Worm (Caenorhabditis elegans) whole organism, L1 larva: ENCODE measurements around the gene hcp-1.
A peak's percentile ranks its signal among the peaks of the same experiment; 100 is the strongest.

Experiments
- C16A3.4 ChIP-seq: fragments of 150-350 bp; optimal IDR thresholded peaks from 2 replicates; lab custom pipeline; 2014; ENCODE audit warnings: missing biosample characterization, missing genetic modification characterization
- F16B12.6 ChIP-seq: fragments of 150-350 bp; optimal IDR thresholded peaks from 2 replicates; lab custom pipeline; 2014; ENCODE audit warnings: missing biosample characterization, missing genetic modification characterization
- blmp-1 ChIP-seq: fragments of 150-350 bp; optimal IDR thresholded peaks from 2 replicates; lab custom pipeline; 2014; ENCODE audit warnings: missing biosample characterization, missing genetic modification characterization
- ceh-63 ChIP-seq: fragments of 200-800 bp; sonication (Bioruptor generic); optimal IDR thresholded peaks from 2 replicates; lab custom pipeline; 2018; ENCODE audit warnings: mild to moderate bottlenecking, missing genetic modification characterization, missing compliant biosample characterization
- ceh-8 ChIP-seq: fragments of 200-800 bp; sonication (Bioruptor generic); optimal IDR thresholded peaks from 2 replicates; lab custom pipeline; 2018; ENCODE audit warnings: mild to moderate bottlenecking, missing genetic modification characterization, moderate library complexity, missing compliant biosample characterization
- ceh-90 ChIP-seq: sonication (generic microtip); optimal IDR thresholded peaks from 2 replicates; lab custom pipeline; 2016; ENCODE audit warnings: missing genetic modification characterization, missing compliant biosample characterization
- dpl-1 ChIP-seq, 3 experiments: fragments of 150-350 bp in 2 of 3; sonication (generic microtip) in 1 of 3; optimal IDR thresholded peaks; 2 replicates each; lab custom pipeline; 2014 to 2017; ENCODE audit warnings: missing biosample characterization in 3 of 3, missing genetic modification characterization in 3 of 3, missing genetic modification reagents in 3 of 3
- efl-1 ChIP-seq, 4 experiments: fragments of 150-350 bp; optimal IDR thresholded peaks in 3 of 4; peaks in 1 of 4; 1 replicate in 1 of 4; 2 replicates in 3 of 4; lab custom pipeline; 2014; ENCODE audit warnings: missing biosample characterization in 2 of 4, missing genetic modification characterization in 2 of 4, missing genetic modification reagents in 2 of 4
- egl-13 ChIP-seq: sonication (generic microtip); optimal IDR thresholded peaks from 2 replicates; lab custom pipeline; 2016; ENCODE audit warnings: missing genotype, missing genetic modification reagents, missing genetic modification characterization, missing compliant biosample characterization
- ets-5 ChIP-seq: fragments of 200-800 bp; sonication (Bioruptor generic); IDR thresholded peaks from 2 replicates; pipeline ENCODE4 v1.3.6; 2022; ENCODE audit warnings: missing genetic modification characterization, missing compliant biosample characterization
- fos-1 ChIP-seq: fragments of 150-350 bp; optimal IDR thresholded peaks from 2 replicates; lab custom pipeline; 2014; ENCODE audit warnings: missing biosample characterization, missing genetic modification characterization
- grh-1 ChIP-seq: fragments of 200-800 bp; sonication (Bioruptor generic); IDR thresholded peaks from 2 replicates; pipeline ENCODE4 v1.3.6; 2022; ENCODE audit warnings: missing genetic modification reagents, missing genetic modification characterization, missing compliant biosample characterization
- hlh-17 ChIP-seq: fragments of 200-800 bp; sonication (Bioruptor generic); optimal IDR thresholded peaks from 2 replicates; lab custom pipeline; 2018; ENCODE audit warnings: missing genetic modification characterization, mild to moderate bottlenecking, missing compliant biosample characterization, moderate library complexity, borderline replicate concordance
- isw-1 ChIP-seq: fragments of 200-800 bp; sonication (Bioruptor generic); IDR thresholded peaks from 2 replicates; pipeline ENCODE4 v1.3.6; 2022; ENCODE audit warnings: missing genetic modification characterization, missing compliant biosample characterization
- lin-14 ChIP-seq: fragments of 200-800 bp; sonication (Bioruptor generic); optimal IDR thresholded peaks from 2 replicates; lab custom pipeline; 2018; ENCODE audit warnings: mild to moderate bottlenecking, missing genetic modification characterization, moderate library complexity, missing compliant biosample characterization
- lin-15B ChIP-seq: fragments of 150-350 bp; sonication (generic microtip); optimal IDR thresholded peaks from 3 replicates; lab custom pipeline; 2014; ENCODE audit warnings: missing biosample characterization, missing genetic modification characterization
- lin-35 ChIP-seq, 2 experiments: fragments of 150-350 bp; optimal IDR thresholded peaks; 2 replicates each; lab custom pipeline; 2014; ENCODE audit warnings: missing biosample characterization in 2 of 2, missing genetic modification characterization in 2 of 2, missing genetic modification reagents in 2 of 2
- lsy-2 ChIP-seq, 2 experiments: fragments of 150-350 bp; optimal IDR thresholded peaks; 2 replicates each; lab custom pipeline; 2014; ENCODE audit warnings: missing biosample characterization in 2 of 2, missing genetic modification characterization in 2 of 2
- mep-1 ChIP-seq: fragments of 150-350 bp; optimal IDR thresholded peaks from 2 replicates; lab custom pipeline; 2014; ENCODE audit warnings: missing biosample characterization, missing genetic modification characterization
- nhr-20 ChIP-seq: sonication (generic microtip); optimal IDR thresholded peaks from 2 replicates; lab custom pipeline; 2016; ENCODE audit warnings: mild to moderate bottlenecking, missing genetic modification characterization, missing compliant biosample characterization
- nhr-71 ChIP-seq: sonication (generic microtip); optimal IDR thresholded peaks from 2 replicates; lab custom pipeline; 2016; ENCODE audit warnings: mild to moderate bottlenecking, missing genetic modification characterization, moderate library complexity, missing compliant biosample characterization
- nhr-90 ChIP-seq: sonication (generic microtip); optimal IDR thresholded peaks from 2 replicates; lab custom pipeline; 2016; ENCODE audit warnings: mild to moderate bottlenecking, missing genetic modification characterization, missing compliant biosample characterization; ENCODE audit not compliant: poor library complexity
- pag-3 ChIP-seq: sonication (generic microtip); optimal IDR thresholded peaks from 2 replicates; lab custom pipeline; 2017; ENCODE audit warnings: missing genetic modification characterization, mild to moderate bottlenecking, missing compliant biosample characterization, antibody characterized with exemption, borderline replicate concordance; ENCODE audit not compliant: insufficient read depth
- rnt-1 ChIP-seq: sonication (generic microtip); optimal IDR thresholded peaks from 2 replicates; lab custom pipeline; 2016; ENCODE audit warnings: mild to moderate bottlenecking, missing genetic modification characterization, moderate library complexity, missing compliant biosample characterization
- snu-23 ChIP-seq: sonication (generic microtip); optimal IDR thresholded peaks from 2 replicates; lab custom pipeline; 2016; ENCODE audit warnings: missing genetic modification characterization, missing compliant biosample characterization
- swsn-7 ChIP-seq: sonication (generic microtip); optimal IDR thresholded peaks from 2 replicates; lab custom pipeline; 2016; ENCODE audit warnings: missing genetic modification characterization, missing compliant biosample characterization
- unc-130 ChIP-seq: fragments of 150-350 bp; optimal IDR thresholded peaks from 2 replicates; lab custom pipeline; 2017; ENCODE audit warnings: missing biosample characterization, missing genetic modification characterization, inconsistent platforms
- unc-86 ChIP-seq: sonication (generic microtip); optimal IDR thresholded peaks from 2 replicates; lab custom pipeline; 2016; ENCODE audit warnings: missing genetic modification characterization, missing compliant biosample characterization
- xbp-1 ChIP-seq: sonication (generic microtip); optimal IDR thresholded peaks from 2 replicates; lab custom pipeline; 2016; ENCODE audit warnings: missing genetic modification characterization, missing compliant biosample characterization
- ztf-11 ChIP-seq, 2 experiments: sonication (generic microtip); optimal IDR thresholded peaks; 2 replicates each; lab custom pipeline; 2016 to 2017; ENCODE audit warnings: missing genetic modification characterization in 2 of 2, missing biosample characterization in 1 of 2, missing compliant biosample characterization in 1 of 2

Gene hcp-1

ce11 chrV:6593700-6594244 is at the start of gene hcp-1:
Gene hcp-1, plus strand, starts transcription at chrV:6594194.
- TF ChIP-seq mep-1 (peak; percentile 57), unc-86 (tag; lab: Kevin White, UChicago) (no peak), pag-3 (tag; lab: Kevin White, UChicago) (no peak), hlh-17 (GFP tag; lab: Kevin White, UChicago) (no peak), rnt-1 (tag; lab: Kevin White, UChicago) (peak; percentile 37), lin-35 (GFP tag; optimal IDR thresholded peaks at IDR 0.05; lab: Kevin White, UChicago) (peak; percentile 84 to 95), ceh-90 (tag; lab: Kevin White, UChicago) (no peak), blmp-1 (tag; lab: Kevin White, UChicago) (peak; percentile 83), isw-1 (peak; percentile 3; the same call in 1 of the 2 replicates), F16B12.6 (tag; lab: Kevin White, UChicago) (peak; percentile 29), unc-130 (peak; percentile 36), snu-23 (GFP tag; lab: Kevin White, UChicago) (peak; percentile 46), nhr-90 (no peak), ets-5 (GFP tag; lab: Robert Waterston, UW) (no peak), C16A3.4 (tag; lab: Kevin White, UChicago) (peak; percentile 61), fos-1 (tag; lab: Kevin White, UChicago) (no peak), dpl-1 (GFP tag; optimal IDR thresholded peaks at IDR 0.05; lab: Kevin White, UChicago) (peak; percentile 87 to 91 (median 88)), swsn-7 (tag; lab: Kevin White, UChicago) (peak; percentile 9), lsy-2 (tag; optimal IDR thresholded peaks at IDR 0.05; lab: Kevin White, UChicago) (peak in 1 of 2 experiments; percentile 72), efl-1 (optimal IDR thresholded peaks at IDR 0.05; lab: Kevin White, UChicago) (peak; percentile 91 to 95), efl-1 (GFP tag; optimal IDR thresholded peaks at IDR 0.05 in 1 of 2; lab: Kevin White, UChicago) (peak; percentile 89 to 99), grh-1 (no peak), nhr-20 (tag; lab: Kevin White, UChicago) (peak; percentile 20), ceh-8 (GFP tag; lab: Kevin White, UChicago) (no peak), lin-15B (peak; percentile 12), xbp-1 (tag; lab: Kevin White, UChicago) (peak; percentile 41)

ce11 chrV:6544999-6545398 is 49.0 kb upstream of the hcp-1 start:
- TF ChIP-seq blmp-1 (tag; lab: Kevin White, UChicago) (peak; percentile 37), ztf-11 (tag; optimal IDR thresholded peaks at IDR 0.05; lab: Kevin White, UChicago) (no peak), snu-23 (GFP tag; lab: Kevin White, UChicago) (peak; percentile 42), mep-1 (peak; percentile 40), nhr-20 (tag; lab: Kevin White, UChicago) (peak; percentile 41), F16B12.6 (tag; lab: Kevin White, UChicago) (no peak), nhr-90 (peak; percentile 28), lin-14 (GFP tag; lab: Kevin White, UChicago) (peak; percentile 77), nhr-71 (peak; percentile 6)
- TF ChIP-seq, all 84 proteins: peak for 7

ce11 chrV:6546450-6547171 is 47.4 kb upstream of the hcp-1 start, which contains the start of gene dre-1:
Gene dre-1, minus strand, starts transcription at chrV:6546500.
- TF ChIP-seq efl-1 (optimal IDR thresholded peaks at IDR 0.05; lab: Kevin White, UChicago) (no peak), efl-1 (GFP tag; optimal IDR thresholded peaks at IDR 0.05 in 1 of 2; lab: Kevin White, UChicago) (peak in 1 of 2 experiments; percentile 35), lin-35 (GFP tag; optimal IDR thresholded peaks at IDR 0.05; lab: Kevin White, UChicago) (peak in 1 of 2 experiments; percentile 12), ceh-63 (GFP tag; lab: Kevin White, UChicago) (no peak)

DNA sequence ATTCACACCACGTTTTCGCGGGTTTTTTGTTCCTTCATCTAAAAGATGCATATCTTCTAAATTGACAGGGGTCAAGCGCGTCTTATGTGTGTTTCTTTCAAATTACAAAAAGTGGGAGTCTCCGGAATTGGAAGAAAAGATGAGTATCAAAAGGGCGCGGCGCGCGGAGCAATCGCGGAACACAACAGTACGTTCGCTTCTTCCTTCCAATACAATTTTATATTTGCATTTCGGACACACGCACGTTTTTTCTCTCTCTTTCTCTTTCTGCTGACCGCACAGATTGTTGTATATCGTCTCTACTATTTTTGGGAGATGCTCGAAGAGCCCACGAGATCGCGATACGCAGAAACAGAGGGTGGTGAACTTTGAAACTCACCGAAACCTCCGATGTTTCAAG is 45.7 kb upstream of the hcp-1 start:
- TF ChIP-seq egl-13 (tag; lab: Kevin White, UChicago) (no peak), efl-1 (optimal IDR thresholded peaks at IDR 0.05; lab: Kevin White, UChicago) (no peak), efl-1 (GFP tag; optimal IDR thresholded peaks at IDR 0.05 in 1 of 2; lab: Kevin White, UChicago) (peak in 1 of 2 experiments; percentile 21)
